Fruit fly (Drosophila melanogaster): ENCODE measurements around the gene sw.

dm6 chrX:20231658-20232057 lies 4.5 kb downstream of the sw start:
- TF ChIP-seq psq (optimal IDR thresholded peaks at IDR 0.05) (no peak), insv (optimal IDR thresholded peaks at IDR 0.05) (no peak), Sin3A (optimal IDR thresholded peaks at IDR 0.05) (no peak)
